Worm (Caenorhabditis elegans): ENCODE measurements around the gene gcp-2.2.

DNA sequence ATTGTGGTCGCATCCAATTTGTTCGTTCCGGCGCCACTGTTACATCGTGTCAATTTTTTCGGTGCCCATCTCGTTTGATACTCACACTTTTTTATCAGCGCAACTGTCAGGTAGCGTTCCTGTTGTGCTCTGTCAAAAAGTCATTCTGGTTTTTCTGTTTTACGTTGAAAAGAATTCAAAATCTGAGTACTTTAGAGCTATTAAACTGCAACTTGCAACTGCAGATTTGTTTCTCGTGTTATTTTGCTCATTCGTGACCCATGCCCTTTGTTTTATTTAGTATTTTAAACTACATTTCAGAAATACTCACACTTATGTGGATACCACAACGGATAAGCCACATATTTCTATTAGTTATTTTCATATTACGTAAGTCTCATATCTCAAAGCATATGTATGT, 23.1 kb downstream of the gcp-2.2 start, which contains the start of gene lev-8:
- TF ChIP-seq W03F9.2 (tag; optimal IDR thresholded peaks at IDR 0.05) (no peak), him-1 (tag; optimal IDR thresholded peaks at IDR 0.05) (no peak)

All from whole organism, L4/young adult.